Fruit fly (Drosophila melanogaster) Kc167 (cell line): ENCODE measurements around the gene subdued.

Experiments
- h ChIP-seq: fragments of >200 bp; optimal IDR thresholded peaks from 3 replicates; lab custom pipeline; 2018; ENCODE audit warnings: missing external identifiers
- psq ChIP-seq: fragments of >200 bp; optimal IDR thresholded peaks from 2 replicates; lab custom pipeline; 2017; ENCODE audit warnings: missing external identifiers
- ttk ChIP-seq: sonication (Bioruptor generic); optimal IDR thresholded peaks from 2 replicates; lab custom pipeline; 2017; ENCODE audit warnings: missing external identifiers

DNA sequence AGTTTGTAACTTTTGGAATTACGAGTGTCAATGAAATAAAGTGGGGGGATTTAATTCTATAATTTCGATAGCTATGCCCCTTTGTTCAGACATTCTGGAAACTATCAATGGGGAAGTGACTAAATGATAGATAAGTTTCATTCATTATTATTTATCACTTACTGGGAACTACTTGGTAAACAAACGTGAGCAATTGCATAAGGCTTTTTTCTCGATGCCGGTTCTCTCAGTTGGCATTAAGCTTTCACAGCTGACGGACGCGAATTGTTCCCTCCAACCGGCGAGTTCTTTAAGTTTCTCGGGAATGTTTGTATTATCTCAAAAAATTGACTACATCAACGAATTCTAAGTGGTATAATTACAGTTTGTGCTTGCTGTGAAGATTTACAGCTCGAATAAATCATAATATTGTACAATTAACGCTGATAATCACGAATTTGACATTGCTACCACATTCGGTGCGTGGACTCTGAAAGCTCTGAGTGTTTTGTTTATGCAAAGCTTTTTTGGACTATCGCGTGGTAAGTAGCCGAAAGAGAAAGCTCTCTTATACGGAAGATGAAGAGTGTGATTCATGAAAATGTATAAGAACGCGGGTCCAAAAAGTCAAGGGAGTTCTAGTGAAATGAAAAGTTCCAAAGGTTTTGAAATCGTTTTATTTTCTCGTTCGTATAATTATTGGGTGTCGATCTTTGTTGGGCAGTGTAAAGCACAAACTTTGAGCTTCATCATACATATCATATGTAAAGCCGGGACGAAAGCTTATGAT is 28.9 kb upstream of the subdued start, which contains the start of gene Naam:
- TF ChIP-seq ttk (lab: Kevin White, UChicago) (no peak), h (lab: Kevin White, UChicago) (no peak), psq (no peak)
